Fruit fly (Drosophila melanogaster) whole organism, embryonic: ENCODE data around the gene CG31650.
A peak's percentile ranks its signal among the peaks of the same experiment; 100 is the strongest.

Experiments
- CG10959 ChIP-seq: fragments of 200-800 bp; sonication (Bioruptor generic); IDR thresholded peaks from 2 replicates; pipeline ENCODE4 v1.3.6; 2022; ENCODE audit warnings: missing biosample characterization, missing genetic modification characterization
- CG11504 ChIP-seq: fragments of 200-800 bp; sonication (Bioruptor generic); optimal IDR thresholded peaks from 3 replicates; lab custom pipeline; 2019; ENCODE audit warnings: missing biosample characterization, mild to moderate bottlenecking, missing genetic modification characterization, moderate library complexity
- CG15011 ChIP-seq: fragments of 200-800 bp; sonication (Bioruptor generic); optimal IDR thresholded peaks from 3 replicates; lab custom pipeline; 2018; ENCODE audit warnings: missing biosample characterization, mild to moderate bottlenecking, missing genetic modification characterization
- CG17385 ChIP-seq: fragments of 200-800 bp; sonication (Bioruptor generic); optimal IDR thresholded peaks from 3 replicates; lab custom pipeline; 2018; ENCODE audit warnings: missing biosample characterization, mild to moderate bottlenecking, missing genetic modification characterization
- CG18262 ChIP-seq: fragments of 200-800 bp; optimal IDR thresholded peaks from 3 replicates; lab custom pipeline; 2019; ENCODE audit warnings: missing biosample characterization, mild to moderate bottlenecking, missing genetic modification characterization, moderate library complexity
- CG18599 ChIP-seq: fragments of 200-800 bp; sonication (Bioruptor generic); optimal IDR thresholded peaks from 3 replicates; lab custom pipeline; 2017; ENCODE audit warnings: missing biosample characterization, missing genetic modification characterization, mild to moderate bottlenecking, moderate library complexity, missing genetic modification reagents
- CG2678 ChIP-seq: fragments of 200-800 bp; sonication (Bioruptor generic); optimal IDR thresholded peaks from 3 replicates; lab custom pipeline; 2019; ENCODE audit warnings: missing biosample characterization, mild to moderate bottlenecking, missing genetic modification characterization, moderate library complexity
- CG2889 ChIP-seq: fragments of 200-800 bp; sonication (Bioruptor generic); IDR thresholded peaks from 3 replicates; pipeline ENCODE4 v1.3.6; 2022; ENCODE audit warnings: missing biosample characterization, missing genetic modification characterization
- CG3407 ChIP-seq: fragments of 200-800 bp; sonication (Bioruptor generic); optimal IDR thresholded peaks from 2 replicates; lab custom pipeline; 2018; ENCODE audit warnings: missing biosample characterization, mild to moderate bottlenecking, missing genetic modification characterization
- CG34376 ChIP-seq: fragments of 200-800 bp; sonication (Bioruptor generic); optimal IDR thresholded peaks from 2 replicates; lab custom pipeline; 2018; ENCODE audit warnings: missing biosample characterization, mild to moderate bottlenecking, missing genetic modification characterization
- CG34422 ChIP-seq: fragments of 200-800 bp; sonication (Bioruptor generic); IDR thresholded peaks from 3 replicates; pipeline ENCODE4 v1.3.6; 2022; ENCODE audit warnings: missing biosample characterization, missing genetic modification characterization
- CG3995 ChIP-seq: fragments of 200-800 bp; sonication (Bioruptor generic); optimal IDR thresholded peaks from 3 replicates; lab custom pipeline; 2016; ENCODE audit warnings: missing biosample characterization, missing genetic modification characterization
- CG9817 ChIP-seq: fragments of 200-800 bp; sonication (Bioruptor generic); optimal IDR thresholded peaks from 2 replicates; lab custom pipeline; 2018; ENCODE audit warnings: missing biosample characterization, mild to moderate bottlenecking, missing genetic modification characterization, moderate library complexity
- CTCF ChIP-seq: fragments of 200-800 bp; sonication (Bioruptor generic); optimal IDR thresholded peaks from 2 replicates; lab custom pipeline; 2017; ENCODE audit warnings: missing biosample characterization, mild to moderate bottlenecking, missing genetic modification characterization, moderate library complexity
- D19B ChIP-seq: fragments of 200-800 bp; sonication (Bioruptor generic); optimal IDR thresholded peaks from 2 replicates; lab custom pipeline; 2017; ENCODE audit warnings: missing biosample characterization, mild to moderate bottlenecking, missing genetic modification characterization
- Deaf1 ChIP-seq: fragments of 200-800 bp; optimal IDR thresholded peaks from 3 replicates; lab custom pipeline; 2019; ENCODE audit warnings: missing biosample characterization, mild to moderate bottlenecking, missing genetic modification characterization, moderate library complexity
- Doc3 ChIP-seq: fragments of 200-800 bp; sonication (Bioruptor generic); IDR thresholded peaks from 3 replicates; pipeline ENCODE4 v1.3.6; 2022; ENCODE audit warnings: missing biosample characterization, missing genetic modification characterization; ENCODE audit not compliant: partially characterized antibody
- Ets65A ChIP-seq: fragments of 200-800 bp; sonication (Bioruptor generic); peaks from one replicate; lab custom pipeline; 2016; ENCODE audit warnings: missing biosample characterization, missing genetic modification characterization
- Hr51 ChIP-seq, 2 experiments: fragments of 200-800 bp; sonication (Bioruptor generic); optimal IDR thresholded peaks; 2 replicates in 1 of 2; 3 replicates in 1 of 2; lab custom pipeline; 2016 to 2018; ENCODE audit warnings: missing biosample characterization in 2 of 2, missing genetic modification characterization in 2 of 2, mild to moderate bottlenecking in 1 of 2, moderate library complexity in 1 of 2
- Jarid2 ChIP-seq: fragments of 200-800 bp; sonication (Bioruptor generic); optimal IDR thresholded peaks from 3 replicates; lab custom pipeline; 2017; ENCODE audit warnings: mild to moderate bottlenecking, missing biosample characterization, missing genetic modification reagents, missing genetic modification characterization
- Nf-YB ChIP-seq: fragments of 200-800 bp; sonication (Bioruptor generic); optimal IDR thresholded peaks from 3 replicates; lab custom pipeline; 2019; ENCODE audit warnings: missing biosample characterization, mild to moderate bottlenecking, missing genetic modification characterization, moderate library complexity
- Nf-YC ChIP-seq: fragments of 200-800 bp; optimal IDR thresholded peaks from 3 replicates; lab custom pipeline; 2019; ENCODE audit warnings: missing biosample characterization, mild to moderate bottlenecking, missing genetic modification characterization, moderate library complexity
- Pdp1 ChIP-seq, 2 experiments: fragments of 200-800 bp; sonication (Bioruptor generic); optimal IDR thresholded peaks; 3 replicates each; lab custom pipeline; 2016; ENCODE audit warnings: missing biosample characterization in 2 of 2, missing genetic modification characterization in 2 of 2, mild to moderate bottlenecking in 1 of 2, moderate library complexity in 1 of 2
- Side ChIP-seq: fragments of 200-800 bp; sonication (Bioruptor generic); optimal IDR thresholded peaks from 2 replicates; lab custom pipeline; 2016; ENCODE audit warnings: missing biosample characterization, missing genetic modification characterization
- Sin3A ChIP-seq: fragments of >200 bp; optimal IDR thresholded peaks from 2 replicates; lab custom pipeline; 2018
- Xbp1 ChIP-seq: fragments of 200-800 bp; sonication (Bioruptor generic); optimal IDR thresholded peaks from 3 replicates; lab custom pipeline; 2016; ENCODE audit warnings: missing biosample characterization, mild to moderate bottlenecking, missing genetic modification characterization
- cg ChIP-seq: fragments of 200-800 bp; sonication (Bioruptor generic); optimal IDR thresholded peaks from 3 replicates; lab custom pipeline; 2019; ENCODE audit warnings: missing biosample characterization, mild to moderate bottlenecking, missing genetic modification characterization, moderate library complexity
- chinmo ChIP-seq: fragments of 200-800 bp; sonication (Bioruptor generic); IDR thresholded peaks from 4 replicates; pipeline ENCODE4 v1.3.6; 2022; ENCODE audit warnings: missing biosample characterization, missing genetic modification characterization; ENCODE audit not compliant: partially characterized antibody
- cwo ChIP-seq: fragments of 200-800 bp; sonication (Bioruptor generic); optimal IDR thresholded peaks from 3 replicates; lab custom pipeline; 2017; ENCODE audit warnings: missing biosample characterization, missing genetic modification characterization, mild to moderate bottlenecking, moderate library complexity, missing genetic modification reagents
- ewg ChIP-seq: fragments of 200-800 bp; sonication (Bioruptor generic); optimal IDR thresholded peaks from 3 replicates; lab custom pipeline; 2017; ENCODE audit warnings: mild to moderate bottlenecking, missing biosample characterization, missing genetic modification reagents, missing genetic modification characterization
- ftz-f1 ChIP-seq: fragments of 200-800 bp; sonication (Bioruptor generic); optimal IDR thresholded peaks from 2 replicates; lab custom pipeline; 2016; ENCODE audit warnings: missing biosample characterization, missing genetic modification characterization
- gem ChIP-seq: fragments of 200-800 bp; sonication (Bioruptor generic); optimal IDR thresholded peaks from 2 replicates; lab custom pipeline; 2019; ENCODE audit warnings: missing biosample characterization, mild to moderate bottlenecking, missing genetic modification characterization, moderate library complexity
- ham ChIP-seq: fragments of 200-800 bp; sonication (Bioruptor generic); IDR thresholded peaks from 2 replicates; pipeline ENCODE4 v1.3.6; 2022; ENCODE audit warnings: missing biosample characterization, missing genetic modification characterization
- lilli ChIP-seq: fragments of 200-800 bp; sonication (Bioruptor generic); optimal IDR thresholded peaks from 3 replicates; lab custom pipeline; 2016; ENCODE audit warnings: missing biosample characterization, missing genetic modification characterization
- peb ChIP-seq: fragments of 200-800 bp; sonication (Bioruptor generic); IDR thresholded peaks from 2 replicates; pipeline ENCODE4 v1.3.6; 2022; ENCODE audit warnings: missing biosample characterization, missing genetic modification characterization
- row ChIP-seq: fragments of 200-800 bp; sonication (Bioruptor generic); IDR thresholded peaks from 3 replicates; pipeline ENCODE4 v1.3.6; 2022; ENCODE audit warnings: missing biosample characterization, missing genetic modification characterization
- sens-2 ChIP-seq: fragments of 200-800 bp; sonication (Bioruptor generic); IDR thresholded peaks from 2 replicates; pipeline ENCODE4 v1.3.6; 2022; ENCODE audit warnings: missing biosample characterization, missing genetic modification characterization
- sug ChIP-seq: fragments of 200-800 bp; optimal IDR thresholded peaks from 2 replicates; lab custom pipeline; 2019; ENCODE audit warnings: missing biosample characterization, mild to moderate bottlenecking, missing genetic modification characterization, moderate library complexity
- vnd ChIP-seq: fragments of 200-800 bp; sonication (Bioruptor generic); IDR thresholded peaks from 3 replicates; pipeline ENCODE4 v1.3.6; 2022; ENCODE audit warnings: missing biosample characterization, missing genetic modification characterization; ENCODE audit not compliant: partially characterized antibody

CG31650 gene

DNA sequence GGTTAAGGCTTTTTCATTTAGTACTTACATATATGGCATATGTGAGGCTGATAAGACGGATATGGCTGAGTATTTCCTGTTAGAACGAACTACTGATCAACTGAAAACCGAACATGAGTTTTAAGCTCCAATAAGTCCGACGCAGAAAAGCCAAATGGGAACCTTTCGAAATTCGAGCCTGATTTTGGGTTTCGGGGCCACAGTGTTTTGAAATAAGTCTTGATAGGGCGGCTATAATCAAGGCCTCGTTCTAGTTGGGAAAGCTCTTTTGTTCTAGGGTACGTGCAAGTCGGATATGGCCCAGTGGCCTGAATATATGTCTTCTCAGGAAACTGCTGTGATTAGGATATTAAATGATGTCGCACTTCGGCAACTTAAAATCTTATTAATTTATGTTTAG, 16.4 kb downstream of the CG31650 start, which contains the start of gene vkg:
TSS of gene vkg (minus strand) at position 101 of the 400 bp plus-strand sequence.
- TF ChIP-seq CG15011 (GFP tag; lab: Kevin White, UChicago) (no peak), sens-2 (GFP tag; lab: Robert Waterston, UW) (no peak)
- TF ChIP-seq, all 482 proteins: peak for 0

DNA sequence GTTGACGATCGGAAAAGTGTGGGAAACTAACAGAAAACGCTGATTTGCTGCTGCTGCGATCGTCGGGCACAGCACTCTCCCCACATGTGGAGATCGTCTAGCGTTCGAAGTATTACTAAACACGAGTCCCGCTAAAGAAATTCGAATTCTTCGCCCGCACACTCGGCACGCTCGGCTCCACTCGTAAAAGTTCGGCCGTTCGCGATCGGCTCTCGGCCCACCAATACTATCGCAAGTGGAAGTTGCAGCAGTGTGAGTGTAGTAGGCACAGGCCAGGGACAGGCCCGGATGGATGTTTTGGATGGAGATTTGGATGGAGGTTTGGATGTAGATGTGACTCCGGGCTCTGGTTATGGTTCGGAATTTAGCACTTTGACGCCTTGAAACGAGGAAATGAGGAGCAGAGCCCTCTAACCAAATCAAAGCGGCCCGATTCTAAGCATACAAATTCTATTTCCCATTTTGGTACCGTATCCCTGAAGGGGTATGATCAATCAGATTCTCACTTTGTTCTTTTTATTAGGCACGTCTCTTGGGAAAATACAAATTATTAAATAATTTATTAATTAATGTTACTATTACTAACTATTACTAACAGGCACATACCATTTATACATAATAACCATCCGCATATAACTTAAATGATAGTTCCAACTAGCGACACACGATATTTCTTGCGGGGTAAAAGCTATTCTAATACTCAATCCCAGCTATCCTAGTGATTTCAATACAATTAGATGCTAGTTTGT, 17.0 kb downstream of the CG31650 start:
- TF ChIP-seq CG18599 (GFP tag; lab: Kevin White, UChicago): peak; percentile 8
- TF ChIP-seq CG3995 (GFP tag; lab: Kevin White, UChicago): no peak
- no peak for TF ChIP-seq CG10959 (GFP tag; lab: Robert Waterston, UW)
- 0 out of 3 replicates have a peak, but pooled peaks have one; percentile 20 for TF ChIP-seq CG34422 (GFP tag; lab: Robert Waterston, UW)
- 0 out of 3 replicates have a peak, but pooled peaks have one; percentile 30 for TF ChIP-seq Doc3 (GFP tag; lab: Robert Waterston, UW)
- peak; percentile 44 for TF ChIP-seq gem (tag; lab: Kevin White, UChicago)
- peak; percentile 0 for TF ChIP-seq CG18262 (tag; lab: Kevin White, UChicago)
- TF ChIP-seq vnd (GFP tag; lab: Robert Waterston, UW): no peak
- TF ChIP-seq lilli (GFP tag; lab: Kevin White, UChicago): peak; percentile 9
- peak; percentile 35 for TF ChIP-seq Nf-YB
- TF ChIP-seq D19B (GFP tag; lab: Kevin White, UChicago): peak; percentile 92
- TF ChIP-seq sug (tag; lab: Kevin White, UChicago): peak; percentile 55
- peak; percentile 97 for TF ChIP-seq Deaf1 (tag; lab: Kevin White, UChicago)
- TF ChIP-seq CG11504: peak; percentile 11
- TF ChIP-seq CG34376 (GFP tag; lab: Kevin White, UChicago): peak; percentile 95
- no peak for TF ChIP-seq CG3407
- no peak for TF ChIP-seq Sin3A
- TF ChIP-seq Jarid2 (GFP tag; lab: Kevin White, UChicago): peak; percentile 33
- TF ChIP-seq Hr51 (GFP tag; optimal IDR thresholded peaks at IDR 0.05; lab: Kevin White, UChicago): peak in 1 of 2 experiments; percentile 0
- TF ChIP-seq CG9817 (tag; lab: Kevin White, UChicago): no peak
- TF ChIP-seq row: peak; percentile 57; the same call in 2 of the 3 replicates
- TF ChIP-seq ftz-f1 (GFP tag; lab: Kevin White, UChicago): peak; percentile 37
- TF ChIP-seq CG2889: no peak
- peak; percentile 32 for TF ChIP-seq CG2678 (tag; lab: Kevin White, UChicago)
- peak; percentile 51 for TF ChIP-seq Nf-YC (tag; lab: Kevin White, UChicago)
- TF ChIP-seq cg (GFP tag; lab: Kevin White, UChicago): peak; percentile 46

DNA sequence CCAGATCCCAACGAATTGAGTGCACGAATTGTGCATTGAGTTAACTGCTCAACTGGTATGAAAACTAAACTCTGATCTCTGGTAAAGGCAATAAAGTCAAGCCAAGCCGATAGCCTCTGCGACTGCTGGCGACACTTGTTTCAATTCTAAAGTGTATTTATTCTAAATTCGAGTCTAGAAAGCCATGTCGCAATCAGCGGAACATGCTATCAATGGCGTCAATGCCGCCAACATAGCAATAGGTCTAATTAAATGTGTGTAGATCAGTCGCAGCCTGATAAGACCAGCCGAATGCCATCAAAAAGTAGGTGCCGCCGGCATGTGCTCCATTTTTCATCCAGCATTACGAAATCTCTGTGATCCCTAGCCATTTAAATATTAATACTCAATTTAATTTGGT, 19.0 kb downstream of the CG31650 start:
- TF ChIP-seq ham (GFP tag; lab: Robert Waterston, UW): no peak
- TF ChIP-seq CG17385 (GFP tag; lab: Kevin White, UChicago): no peak
- TF ChIP-seq Xbp1 (GFP tag; lab: Kevin White, UChicago): no peak
- peak in 1 of 2 experiments; percentile 27 for TF ChIP-seq Pdp1 (GFP tag; optimal IDR thresholded peaks at IDR 0.05; lab: Kevin White, UChicago)
- TF ChIP-seq chinmo (GFP tag; lab: Robert Waterston, UW): 0 out of 4 replicates have a peak, but pooled peaks have one; percentile 16
- no peak for TF ChIP-seq Side (GFP tag; lab: Kevin White, UChicago)
- TF ChIP-seq ewg: no peak
- TF ChIP-seq sug (tag; lab: Kevin White, UChicago): peak; percentile 50
- peak; percentile 82 for TF ChIP-seq CG34376 (GFP tag; lab: Kevin White, UChicago)
- TF ChIP-seq Ets65A (GFP tag; lab: Kevin White, UChicago): peak; percentile 8
- TF ChIP-seq CTCF (GFP tag; lab: Kevin White, UChicago): no peak
- no peak for TF ChIP-seq peb (GFP tag; lab: Robert Waterston, UW)
- TF ChIP-seq cwo (GFP tag; lab: Kevin White, UChicago): peak; percentile 34
